Worm (Caenorhabditis elegans) whole organism, L4/young adult: Measurements from ENCODE around the gene B0244.15.

Source experiments
- W03F9.2 ChIP-seq: fragments of 150-350 bp; optimal IDR thresholded peaks from 2 replicates; lab custom pipeline; 2014; ENCODE audit warnings: missing biosample characterization, missing genetic modification characterization
- dao-5 ChIP-seq: sonication (generic microtip); optimal IDR thresholded peaks from 2 replicates; lab custom pipeline; 2016; ENCODE audit warnings: missing genotype, missing genetic modification characterization, moderate library complexity, missing compliant biosample characterization

- no peak for TF ChIP-seq dao-5 (tag; lab: Kevin White, UChicago)
- TF ChIP-seq W03F9.2 (tag; lab: Kevin White, UChicago): no peak
These were observed 37.8 kb upstream of the B0244.15 start, which contains the start of gene swp-1 for ce11 chrIII:5705228-5705888.
